Fruit fly (Drosophila melanogaster): ENCODE measurements around the gene Cpr73D.

Gene Cpr73D

dm6 chr3L:16890650-16891336 lies 66.7 kb downstream of the Cpr73D start (continued):
- peak; percentile 90 for TF ChIP-seq Gug (GFP tag; IDR thresholded peaks at IDR 0.05)
- peak; percentile 91 for TF ChIP-seq Hr4 (GFP tag; optimal IDR thresholded peaks at IDR 0.05)
- peak; percentile 63 for TF ChIP-seq CG6854 (GFP tag; optimal IDR thresholded peaks at IDR 0.05)
- TF ChIP-seq Eip93F (GFP tag; optimal IDR thresholded peaks at IDR 0.05) = no peak
- TF ChIP-seq CG10631 (GFP tag; optimal IDR thresholded peaks at IDR 0.05) = peak; percentile 90
- TF ChIP-seq Ets21C (GFP tag; optimal IDR thresholded peaks at IDR 0.05) = peak; percentile 69
- peak; percentile 85 for TF ChIP-seq achi (GFP tag; optimal IDR thresholded peaks at IDR 0.05)
- peak; percentile 59 for TF ChIP-seq CG8319 (GFP tag; optimal IDR thresholded peaks at IDR 0.05)
- peak; percentile 88 for TF ChIP-seq acj6 (GFP tag; optimal IDR thresholded peaks at IDR 0.05)
- TF ChIP-seq Eip75B (GFP tag; optimal IDR thresholded peaks at IDR 0.05) = peak; percentile 82
- peak; percentile 92 for TF ChIP-seq svp (GFP tag)
- TF ChIP-seq CG15336 (GFP tag; IDR thresholded peaks at IDR 0.05) = peak; percentile 92
- peak; percentile 68 to 86 for TF ChIP-seq salr (GFP tag; optimal IDR thresholded peaks at IDR 0.05)
- peak; percentile 74 for TF ChIP-seq CG16779 (tag; optimal IDR thresholded peaks at IDR 0.05)
- peak; percentile 89 for TF ChIP-seq esn (GFP tag; optimal IDR thresholded peaks at IDR 0.05)
- TF ChIP-seq topi (GFP tag; optimal IDR thresholded peaks at IDR 0.05) = peak; percentile 79
- peak; percentile 85 for TF ChIP-seq CG4318 (GFP tag; optimal IDR thresholded peaks at IDR 0.05)
- peak; percentile 87 for TF ChIP-seq CG3919 (GFP tag; optimal IDR thresholded peaks at IDR 0.05)
- TF ChIP-seq Blimp-1 (GFP tag; optimal IDR thresholded peaks at IDR 0.05) = peak; percentile 45

- TF ChIP-seq vri (GFP tag; optimal IDR thresholded peaks at IDR 0.05) = peak; percentile 15
- TF ChIP-seq CG8632 (GFP tag; optimal IDR thresholded peaks at IDR 0.05) = no peak
- peak; percentile 72 for TF ChIP-seq fkh (GFP tag; optimal IDR thresholded peaks at IDR 0.05)
- no peak for TF ChIP-seq CG7368 (GFP tag; optimal IDR thresholded peaks at IDR 0.05)
- no peak for TF ChIP-seq Sox102F (GFP tag; optimal IDR thresholded peaks at IDR 0.05)
- no peak for TF ChIP-seq achi (GFP tag; optimal IDR thresholded peaks at IDR 0.05)
- TF ChIP-seq CG6276 (GFP tag; optimal IDR thresholded peaks at IDR 0.05) = no peak
- no peak for TF ChIP-seq CG6792 (GFP tag; optimal IDR thresholded peaks at IDR 0.05)
- no peak for TF ChIP-seq Eip93F (GFP tag; optimal IDR thresholded peaks at IDR 0.05)
- TF ChIP-seq CG1621 (tag; optimal IDR thresholded peaks at IDR 0.05) = no peak
- no peak for TF ChIP-seq CG15336 (GFP tag; IDR thresholded peaks at IDR 0.05)
- no peak for TF ChIP-seq dac (GFP tag; optimal IDR thresholded peaks at IDR 0.05)
- TF ChIP-seq CG11294 (GFP tag; IDR thresholded peaks at IDR 0.05) = no peak
- no peak for TF ChIP-seq Blimp-1 (GFP tag; optimal IDR thresholded peaks at IDR 0.05)
- TF ChIP-seq CG11762 (GFP tag; optimal IDR thresholded peaks at IDR 0.05; ENCODE audit: insufficient read depth) = no peak
These were observed 67.9 kb downstream of the Cpr73D start for dm6 chr3L:16889545-16889944.

All from whole organism, prepupa.